Fruit fly (Drosophila melanogaster) whole organism, pupa: ENCODE data around the gene Notum.
A peak's percentile ranks its signal among the peaks of the same experiment; 100 is the strongest.

Experiments used
- CG32121 ChIP-seq: fragments of 200-800 bp; sonication (Bioruptor generic); IDR thresholded peaks from 2 replicates; pipeline ENCODE4 v1.3.6; 2022; ENCODE audit warnings: missing biosample characterization, missing genetic modification characterization
- Ets98B ChIP-seq: fragments of 200-800 bp; sonication (Bioruptor generic); IDR thresholded peaks from 2 replicates; pipeline ENCODE4 v1.3.6; 2022; ENCODE audit warnings: missing biosample characterization, missing genetic modification characterization
- rn ChIP-seq: fragments of 200-800 bp; sonication (Bioruptor generic); IDR thresholded peaks from 2 replicates; pipeline ENCODE4 v1.3.6; 2022; ENCODE audit warnings: missing biosample characterization, missing genetic modification characterization

dm6 chr3L:16037690-16038332 lies 14.5 kb downstream of the Notum start:
- TF ChIP-seq CG32121 (GFP tag; lab: Robert Waterston, UW): peak; percentile 60
- TF ChIP-seq Ets98B (GFP tag; lab: Robert Waterston, UW): peak; percentile 79
- no peak for TF ChIP-seq rn (GFP tag; lab: Robert Waterston, UW)
